Worm (Caenorhabditis elegans) whole organism, L4/young adult: ENCODE results near the gene Y37D8A.8.
A peak's percentile ranks its signal among the peaks of the same experiment; 100 is the strongest.

Source experiments
- W03F9.2 ChIP-seq: fragments of 150-350 bp; optimal IDR thresholded peaks from 2 replicates; lab custom pipeline; 2014; ENCODE audit warnings: missing biosample characterization, missing genetic modification characterization
- dao-5 ChIP-seq: sonication (generic microtip); optimal IDR thresholded peaks from 2 replicates; lab custom pipeline; 2016; ENCODE audit warnings: missing genotype, missing genetic modification characterization, moderate library complexity, missing compliant biosample characterization
- him-1 ChIP-seq: sonication (generic microtip); optimal IDR thresholded peaks from 2 replicates; lab custom pipeline; 2016; ENCODE audit warnings: missing genotype, missing genetic modification reagents, missing genetic modification characterization, missing compliant biosample characterization

Y37D8A.8 gene

ce11 chrIII:12841328-12841727 is 23.4 kb upstream of the Y37D8A.8 start:
- peak; percentile 40 for TF ChIP-seq W03F9.2 (tag; lab: Kevin White, UChicago)
- no peak for TF ChIP-seq him-1 (tag; lab: Kevin White, UChicago)
- TF ChIP-seq dao-5 (tag; lab: Kevin White, UChicago): no peak

DNA sequence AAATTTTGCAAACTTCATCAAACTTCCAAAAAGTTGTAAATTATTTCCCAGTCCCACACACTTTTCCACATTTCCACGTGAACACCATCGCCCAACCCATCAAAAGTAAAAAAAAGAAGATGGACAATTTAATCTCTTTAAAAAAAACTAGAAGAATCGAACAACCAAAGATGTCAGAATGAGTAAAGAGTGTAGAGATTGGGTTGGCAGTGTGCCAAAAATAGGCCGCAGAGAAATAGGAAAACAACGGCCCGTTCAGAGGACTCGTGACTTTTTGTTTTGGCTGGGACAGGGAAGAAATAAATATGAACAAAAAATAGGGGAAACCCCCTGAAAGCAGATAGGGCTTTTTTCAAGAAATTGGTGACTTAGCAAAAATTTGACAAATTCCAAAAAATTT is 21.9 kb upstream of the Y37D8A.8 start:
- TF ChIP-seq him-1 (tag; lab: Kevin White, UChicago) (no peak), W03F9.2 (tag; lab: Kevin White, UChicago) (peak; percentile 16), dao-5 (tag; lab: Kevin White, UChicago) (no peak)

ce11 chrIII:12847623-12848022 is 17.1 kb upstream of the Y37D8A.8 start:
- TF ChIP-seq W03F9.2 (tag; lab: Kevin White, UChicago) (no peak), dao-5 (tag; lab: Kevin White, UChicago) (no peak), him-1 (tag; lab: Kevin White, UChicago) (no peak)

DNA sequence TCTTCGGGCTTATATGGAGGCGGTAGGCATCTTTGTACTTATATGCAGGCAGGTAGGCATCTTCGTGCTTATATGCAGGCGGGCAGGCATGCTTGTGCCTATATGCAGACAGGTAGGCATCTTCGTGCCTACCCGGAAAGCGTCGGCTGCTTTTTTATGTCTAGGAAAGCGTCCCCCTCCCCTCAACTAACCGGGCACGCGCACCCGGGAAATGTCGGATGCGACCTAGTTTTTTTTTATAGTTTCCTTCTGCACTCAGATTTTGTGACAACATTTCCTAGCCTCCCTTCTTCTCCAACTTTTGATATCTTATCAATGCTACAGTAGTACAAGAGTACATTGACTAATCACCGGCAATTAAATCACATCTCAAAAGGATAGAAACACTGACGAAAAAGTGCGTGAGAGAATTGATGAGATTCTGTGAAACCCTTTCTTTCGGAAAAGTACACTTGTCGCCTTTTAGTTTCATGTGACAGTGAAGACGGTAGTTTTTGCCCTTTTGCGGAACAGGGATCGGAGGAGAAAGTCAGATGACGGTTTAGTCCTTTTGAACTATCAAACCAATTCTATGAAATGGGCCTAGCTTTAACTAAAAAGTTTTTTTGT is 15.7 kb upstream of the Y37D8A.8 start:
- TF ChIP-seq him-1 (tag; lab: Kevin White, UChicago) (no peak), dao-5 (tag; lab: Kevin White, UChicago) (no peak), W03F9.2 (tag; lab: Kevin White, UChicago) (no peak)

DNA sequence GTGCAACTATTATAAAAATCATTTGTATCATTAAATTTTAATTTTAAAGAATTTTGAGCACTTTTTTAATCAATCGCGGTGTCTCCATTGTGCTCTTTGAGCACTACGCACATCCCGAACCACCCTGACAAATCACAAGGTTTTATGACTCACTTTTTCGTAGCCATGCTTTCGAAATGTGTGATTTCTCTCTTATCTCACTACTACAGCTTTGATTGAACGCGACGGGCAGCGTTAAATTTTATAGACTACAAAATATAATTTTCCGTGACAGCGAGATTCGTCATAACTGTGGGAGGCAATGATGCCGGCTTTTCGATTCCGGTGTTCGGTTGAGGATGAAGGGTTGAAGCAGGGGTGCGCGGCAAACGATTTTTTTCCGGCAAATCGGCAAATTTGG is 15.1 kb upstream of the Y37D8A.8 start:
- TF ChIP-seq him-1 (tag; lab: Kevin White, UChicago) (no peak), dao-5 (tag; lab: Kevin White, UChicago) (no peak), W03F9.2 (tag; lab: Kevin White, UChicago) (no peak)

ce11 chrIII:12851034-12851433 is 13.7 kb upstream of the Y37D8A.8 start:
- TF ChIP-seq W03F9.2 (tag; lab: Kevin White, UChicago) (no peak), dao-5 (tag; lab: Kevin White, UChicago) (no peak), him-1 (tag; lab: Kevin White, UChicago) (no peak)

DNA sequence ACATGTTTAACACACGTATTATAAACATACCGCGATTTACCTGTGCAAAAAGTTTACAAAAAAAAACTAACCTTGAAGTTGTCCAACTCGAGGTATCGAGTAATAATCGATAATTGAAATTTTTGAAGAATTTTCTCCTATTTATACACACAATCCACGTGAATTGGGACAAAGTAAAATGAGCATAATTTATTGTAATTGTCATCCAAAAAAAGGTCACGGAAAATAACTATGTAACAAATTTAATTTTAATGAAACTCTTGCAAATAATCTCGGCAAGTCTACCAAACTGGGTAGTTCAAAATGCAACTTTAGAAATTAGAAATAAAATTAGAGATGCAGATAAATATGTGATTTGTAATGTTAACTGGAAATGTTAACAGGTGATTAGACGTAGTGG is 9.4 kb upstream of the Y37D8A.8 start, which contains the start of gene Y37D8A.5:
TSS of gene Y37D8A.5 (minus strand) at position 101 of the 400 bp plus-strand sequence.
- TF ChIP-seq him-1 (tag; lab: Kevin White, UChicago) (no peak), W03F9.2 (tag; lab: Kevin White, UChicago) (no peak), dao-5 (tag; lab: Kevin White, UChicago) (no peak)

- TF ChIP-seq him-1 (tag; lab: Kevin White, UChicago) (no peak), dao-5 (tag; lab: Kevin White, UChicago) (no peak), W03F9.2 (tag; lab: Kevin White, UChicago) (no peak)
Measured at ce11 chrIII:12856628-12857027, 8.1 kb upstream of the Y37D8A.8 start, which contains the start of gene Y37D8A.26. Gene Y37D8A.26 (minus strand): TSS chrIII:12856728.

DNA sequence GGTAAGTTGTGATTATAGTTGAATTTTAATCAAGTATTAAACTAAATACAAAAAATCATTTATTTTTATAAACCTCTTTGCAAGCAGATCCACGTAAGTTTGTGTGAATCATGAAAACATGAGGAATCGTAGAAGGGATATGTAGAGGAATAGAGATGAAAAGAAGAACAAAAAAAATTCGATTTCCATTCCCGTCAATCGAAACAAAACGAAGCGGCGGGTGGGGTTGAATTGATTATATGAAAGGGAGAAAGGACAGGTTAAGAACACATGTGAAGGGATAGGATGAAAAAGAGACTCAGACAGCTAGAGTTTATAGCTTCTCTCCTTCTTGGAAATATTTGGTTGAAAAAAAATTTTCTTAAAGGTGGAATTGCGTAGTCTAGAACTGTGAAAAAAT is 4.6 kb upstream of the Y37D8A.8 start:
- TF ChIP-seq dao-5 (tag; lab: Kevin White, UChicago) (no peak), him-1 (tag; lab: Kevin White, UChicago) (no peak), W03F9.2 (tag; lab: Kevin White, UChicago) (no peak)

DNA sequence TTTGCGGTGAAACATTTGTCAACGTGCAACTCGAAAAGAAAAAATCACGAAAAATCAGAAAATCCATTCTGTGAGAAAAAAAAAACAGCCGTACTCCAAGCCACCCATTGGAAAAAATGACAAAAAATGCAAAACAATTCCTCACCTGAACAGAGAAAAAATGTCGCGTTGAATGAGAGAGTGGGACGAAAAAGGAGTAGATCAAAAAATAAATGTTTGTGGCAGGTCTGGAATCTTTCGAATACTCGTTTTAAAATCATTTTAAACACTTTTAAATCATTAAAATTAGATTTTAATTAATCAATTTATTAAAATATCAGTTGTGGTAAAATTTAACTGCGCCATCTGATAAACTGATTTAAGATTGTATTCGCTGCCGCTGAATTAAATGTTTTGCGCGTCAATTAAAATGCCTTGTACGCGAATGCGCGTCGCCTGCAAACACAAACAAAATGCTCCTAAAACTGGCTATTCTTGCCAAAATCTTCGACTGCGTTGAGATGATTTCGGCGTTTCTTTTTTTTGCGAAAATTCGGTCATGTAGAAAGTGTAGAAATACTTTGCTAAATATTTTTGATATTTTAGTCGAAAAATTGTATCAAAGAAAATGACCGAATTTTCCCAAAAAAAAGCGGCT is 5.4 kb downstream of the Y37D8A.8 start, which contains the start of gene Y37D8A.6:
TSS of gene Y37D8A.6 (minus strand) at position 238 of the 637 bp plus-strand sequence.
- TF ChIP-seq dao-5 (tag; lab: Kevin White, UChicago): no peak
- TF ChIP-seq him-1 (tag; lab: Kevin White, UChicago): no peak
- no peak for TF ChIP-seq W03F9.2 (tag; lab: Kevin White, UChicago)

DNA sequence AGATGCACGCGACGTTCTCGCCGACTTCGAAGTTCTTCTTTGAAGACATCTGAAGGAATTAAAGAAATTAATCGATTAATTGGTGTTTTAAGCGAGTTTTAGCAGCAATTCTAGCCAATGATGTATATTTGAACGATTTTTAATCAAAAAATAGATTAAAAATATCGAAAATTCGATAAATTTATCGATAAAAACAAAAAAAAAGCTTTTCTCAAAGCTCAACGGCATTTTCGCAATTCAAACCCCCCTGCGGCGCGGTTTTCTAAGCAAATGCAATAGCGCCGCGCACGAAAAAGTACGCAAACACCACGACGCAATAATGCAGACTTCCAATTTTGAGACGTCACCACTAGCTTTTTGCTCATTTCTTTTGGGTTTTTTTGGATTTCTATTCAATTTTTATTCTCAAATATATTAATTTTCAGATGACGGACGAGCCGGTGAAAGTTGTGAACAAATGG is 9.9 kb downstream of the Y37D8A.8 start, which contains the start of the genes mrg-1 and spcs-2:
TSS of gene mrg-1 (minus strand) at position 51 of the 461 bp plus-strand sequence.
TSS of gene spcs-2 (plus strand) at position 426 of the 461 bp plus-strand sequence.
- peak; percentile 94 for TF ChIP-seq W03F9.2 (tag; lab: Kevin White, UChicago)
- no peak for TF ChIP-seq dao-5 (tag; lab: Kevin White, UChicago)
- TF ChIP-seq him-1 (tag; lab: Kevin White, UChicago): peak; percentile 59

DNA sequence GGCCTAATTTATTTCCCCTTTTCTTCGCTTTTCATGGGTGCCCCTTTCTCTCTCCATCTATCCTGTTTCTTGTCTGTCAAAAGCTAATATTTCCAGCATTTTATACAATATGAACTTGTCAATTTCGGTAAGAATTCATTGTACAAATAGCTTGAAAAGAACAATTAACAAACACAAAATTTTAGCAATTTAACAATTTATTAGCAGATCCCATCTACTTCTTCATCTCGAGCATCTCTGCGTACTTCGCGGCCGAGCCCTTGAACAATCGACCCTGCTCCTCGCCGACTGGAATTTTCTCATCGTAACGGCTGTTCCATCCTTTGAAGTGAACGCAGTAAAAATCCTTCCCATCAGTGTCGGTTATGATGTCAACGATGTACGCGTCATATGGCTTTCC is 10.9 kb downstream of the Y37D8A.8 start:
- no peak for TF ChIP-seq W03F9.2 (tag; lab: Kevin White, UChicago)
- TF ChIP-seq dao-5 (tag; lab: Kevin White, UChicago): no peak
- no peak for TF ChIP-seq him-1 (tag; lab: Kevin White, UChicago)

DNA sequence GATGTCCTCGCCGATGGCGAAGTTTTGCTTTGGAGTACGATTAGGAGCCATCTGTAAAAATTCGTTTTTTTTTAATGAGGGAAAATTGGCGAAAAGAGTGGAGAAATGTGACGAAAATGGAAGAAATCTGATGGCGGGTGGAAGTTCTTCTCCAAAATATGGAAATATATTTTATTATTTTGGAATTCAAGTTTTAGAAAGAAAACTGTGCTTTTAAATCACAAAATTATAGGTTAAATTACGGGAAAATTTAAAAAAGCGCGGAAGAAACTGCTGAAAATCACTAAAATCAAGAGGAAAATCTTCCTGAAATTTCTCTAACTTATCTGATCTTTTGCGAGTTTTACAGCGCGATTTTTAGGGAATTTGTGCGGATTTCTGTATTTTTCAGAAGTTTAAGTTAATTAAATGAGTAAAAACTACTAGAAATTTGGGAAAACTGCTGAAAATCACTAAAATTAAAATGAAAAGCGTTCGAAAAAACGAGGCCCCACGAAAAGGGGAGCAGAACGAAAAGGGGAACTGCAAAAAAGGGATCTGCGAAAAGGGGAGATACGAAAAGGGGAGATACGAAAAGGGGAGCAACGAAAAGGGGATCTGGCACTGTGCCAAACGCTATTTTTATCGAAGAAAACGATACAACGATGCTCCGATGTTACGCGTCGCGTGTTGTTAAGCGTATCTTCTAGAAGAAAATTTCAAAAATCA is 12.9 kb downstream of the Y37D8A.8 start, which contains the start of the genes cec-7 and enu-3.5:
TSS of gene cec-7 (minus strand) at position 51 of the 708 bp plus-strand sequence.
TSS of gene enu-3.5 (plus strand) at position 670 of the 708 bp plus-strand sequence.
- no peak for TF ChIP-seq dao-5 (tag; lab: Kevin White, UChicago)
- TF ChIP-seq W03F9.2 (tag; lab: Kevin White, UChicago): no peak
- no peak for TF ChIP-seq him-1 (tag; lab: Kevin White, UChicago)
